Fruit fly (Drosophila melanogaster) whole organism, embryonic: ENCODE measurements around the gene CG14022.

Experiments
- CG12071 ChIP-seq: fragments of 200-800 bp; sonication (Bioruptor generic); optimal IDR thresholded peaks from 3 replicates; lab custom pipeline; 2018; ENCODE audit warnings: missing biosample characterization, mild to moderate bottlenecking, missing genetic modification characterization
- CG2120 ChIP-seq: fragments of 200-800 bp; sonication (Bioruptor generic); optimal IDR thresholded peaks from 3 replicates; lab custom pipeline; 2016; ENCODE audit warnings: missing biosample characterization, missing genetic modification characterization
- Dad ChIP-seq: fragments of 200-800 bp; sonication (Bioruptor generic); optimal IDR thresholded peaks from 3 replicates; lab custom pipeline; 2016; ENCODE audit warnings: missing biosample characterization, missing genetic modification characterization
- E2f1 ChIP-seq: fragments of 200-800 bp; sonication (Bioruptor generic); IDR thresholded peaks from 2 replicates; pipeline ENCODE4 v1.3.6; 2022; ENCODE audit warnings: missing biosample characterization, missing genetic modification characterization
- Oaz ChIP-seq: fragments of 200-800 bp; sonication (Bioruptor generic); IDR thresholded peaks from 2 replicates; pipeline ENCODE4 v1.3.6; 2022; ENCODE audit warnings: missing biosample characterization, missing genetic modification characterization
- Poxn ChIP-seq: fragments of 200-800 bp; sonication (Bioruptor generic); IDR thresholded peaks from 2 replicates; pipeline ENCODE4 v1.3.6; 2022; ENCODE audit warnings: missing biosample characterization, missing genetic modification characterization
- Ptx1 ChIP-seq: fragments of 200-800 bp; sonication (Bioruptor generic); IDR thresholded peaks from 2 replicates; pipeline ENCODE4 v1.3.6; 2022; ENCODE audit warnings: missing biosample characterization, missing genetic modification characterization
- dati ChIP-seq: fragments of 200-800 bp; sonication (Bioruptor generic); IDR thresholded peaks from 2 replicates; pipeline ENCODE4 v1.3.6; 2022; ENCODE audit warnings: missing biosample characterization, missing genetic modification characterization
- onecut ChIP-seq: fragments of 200-800 bp; sonication (Bioruptor generic); IDR thresholded peaks from 2 replicates; pipeline ENCODE4 v1.3.6; 2022; ENCODE audit warnings: missing biosample characterization, missing genetic modification characterization
- pan ChIP-seq, 4 experiments: fragments of >200 bp in 3 of 4; fragments of 200-800 bp in 1 of 4; sonication (Bioruptor generic) in 1 of 4; optimal IDR thresholded peaks in 3 of 4; IDR thresholded peaks in 1 of 4; 2 replicates each; pipeline versions ENCODE4 v1.3.6 to Lab custom; 2017 to 2022; ENCODE audit warnings: missing biosample characterization in 2 of 4, missing genetic modification characterization in 2 of 4, mixed read lengths in 1 of 4
- pnt ChIP-seq: fragments of 200-800 bp; sonication (Bioruptor generic); optimal IDR thresholded peaks from 3 replicates; lab custom pipeline; 2016; ENCODE audit warnings: missing biosample characterization, missing genetic modification characterization

- TF ChIP-seq onecut (GFP tag; lab: Robert Waterston, UW) (peak; percentile 33), Ptx1 (GFP tag; lab: Robert Waterston, UW) (peak; percentile 58), dati (GFP tag; lab: Robert Waterston, UW) (no peak), Oaz (GFP tag; lab: Robert Waterston, UW) (no peak), CG2120 (GFP tag; lab: Kevin White, UChicago) (peak; percentile 41), pnt (GFP tag; lab: Kevin White, UChicago) (no peak), E2f1 (GFP tag; lab: Robert Waterston, UW) (peak; percentile 54), Dad (no peak), pan (optimal IDR thresholded peaks at IDR 0.05; lab: Kevin White, UChicago) (no peak), pan (GFP tag; optimal IDR thresholded peaks at IDR 0.05 in 1 of 2, IDR thresholded peaks at IDR 0.05 in 1 of 2) (peak in 1 of 2 experiments; percentile 33), CG12071 (no peak), Poxn (GFP tag; lab: Robert Waterston, UW) (no peak)
Measured at dm6 chr2L:5326414-5327265, 2.0 kb downstream of the CG14022 start, which contains the start of the genes Ncoa6 and cype.
